Fruit fly (Drosophila melanogaster): Measurements from ENCODE around the gene foxo.
A peak's percentile ranks its signal among the peaks of the same experiment; 100 is the strongest.

dm6 chr3R:14024919-14025387 lies 31.8 kb upstream of the foxo start:
- TF ChIP-seq psq (optimal IDR thresholded peaks at IDR 0.05) (no peak), usp (GFP tag; optimal IDR thresholded peaks at IDR 0.05) (no peak), CG8478 (optimal IDR thresholded peaks at IDR 0.05) (peak; percentile 31)
